Worm (Caenorhabditis elegans) whole organism, L3 larva: Measurements from ENCODE around the gene F19B6.3.

Source experiments
- R02D3.7 ChIP-seq: fragments of 150-350 bp; optimal IDR thresholded peaks from 2 replicates; lab custom pipeline; 2014; ENCODE audit warnings: missing biosample characterization, missing genetic modification characterization
- ZK546.5 ChIP-seq: sonication (generic microtip); optimal IDR thresholded peaks from 2 replicates; lab custom pipeline; 2017; ENCODE audit warnings: missing biosample characterization, missing genetic modification characterization
- ama-1 ChIP-seq: fragments of 150-350 bp; optimal IDR thresholded peaks from 2 replicates; lab custom pipeline; 2018
- ceh-28 ChIP-seq: fragments of 150-350 bp; optimal IDR thresholded peaks from 2 replicates; lab custom pipeline; 2014; ENCODE audit warnings: missing biosample characterization, missing genetic modification reagents, missing genetic modification characterization
- ceh-82 ChIP-seq: fragments of 150-350 bp; optimal IDR thresholded peaks from 2 replicates; lab custom pipeline; 2014; ENCODE audit warnings: missing biosample characterization, missing genetic modification characterization
- egl-27 ChIP-seq: sonication (generic microtip); optimal IDR thresholded peaks from 4 replicates; lab custom pipeline; 2017; ENCODE audit warnings: missing biosample characterization, missing genetic modification reagents, missing genetic modification characterization
- egl-5 ChIP-seq: fragments of 150-350 bp; optimal IDR thresholded peaks from 2 replicates; lab custom pipeline; 2017; ENCODE audit warnings: missing biosample characterization, missing genetic modification reagents, missing genetic modification characterization, inconsistent platforms
- elt-1 ChIP-seq: fragments of 150-350 bp; optimal IDR thresholded peaks from 2 replicates; lab custom pipeline; 2014; ENCODE audit warnings: missing biosample characterization, missing genetic modification characterization
- elt-2 ChIP-seq: sonication (generic microtip); optimal IDR thresholded peaks from 2 replicates; lab custom pipeline; 2016; ENCODE audit warnings: missing genetic modification reagents, mild to moderate bottlenecking, missing genetic modification characterization, missing compliant biosample characterization
- elt-3 ChIP-seq, 3 experiments: fragments of 150-350 bp in 1 of 3; sonication (generic microtip) in 2 of 3; optimal IDR thresholded peaks; 2 replicates in 2 of 3; 4 replicates in 1 of 3; lab custom pipeline; 2014 to 2017; ENCODE audit warnings: missing biosample characterization in 3 of 3, missing genetic modification characterization in 3 of 3
- fkh-10 ChIP-seq: sonication (generic microtip); optimal IDR thresholded peaks from 2 replicates; lab custom pipeline; 2017; ENCODE audit warnings: missing biosample characterization, missing genetic modification reagents, missing genetic modification characterization
- fkh-2 ChIP-seq: fragments of 150-350 bp; optimal IDR thresholded peaks from 2 replicates; lab custom pipeline; 2014; ENCODE audit warnings: missing biosample characterization, missing genetic modification reagents, missing genetic modification characterization
- fos-1 ChIP-seq: fragments of 150-350 bp; optimal IDR thresholded peaks from 2 replicates; lab custom pipeline; 2014; ENCODE audit warnings: missing biosample characterization, missing genetic modification characterization
- hmg-11 ChIP-seq: sonication (generic microtip); optimal IDR thresholded peaks from 2 replicates; lab custom pipeline; 2016; ENCODE audit warnings: missing genetic modification characterization, missing compliant biosample characterization
- jun-1 ChIP-seq: fragments of 150-350 bp; optimal IDR thresholded peaks from 2 replicates; lab custom pipeline; 2014; ENCODE audit warnings: missing biosample characterization, missing genetic modification reagents, missing genetic modification characterization
- lin-15B ChIP-seq: fragments of 150-350 bp; optimal IDR thresholded peaks from 2 replicates; lab custom pipeline; 2014; ENCODE audit warnings: missing biosample characterization, missing genetic modification characterization
- lin-39 ChIP-seq: fragments of 150-350 bp; optimal IDR thresholded peaks from 2 replicates; lab custom pipeline; 2018; ENCODE audit warnings: missing biosample characterization, missing genetic modification reagents, missing genetic modification characterization
- lsy-12 ChIP-seq: sonication (generic microtip); optimal IDR thresholded peaks from 2 replicates; lab custom pipeline; 2016; ENCODE audit warnings: mild to moderate bottlenecking, missing genetic modification characterization, missing compliant biosample characterization
- mdl-1 ChIP-seq: fragments of 150-350 bp; optimal IDR thresholded peaks from 2 replicates; lab custom pipeline; 2014; ENCODE audit warnings: missing biosample characterization, missing genetic modification characterization
- nhr-12 ChIP-seq: fragments of 150-350 bp; optimal IDR thresholded peaks from 2 replicates; lab custom pipeline; 2014; ENCODE audit warnings: missing biosample characterization, missing genetic modification characterization
- nhr-23 ChIP-seq: fragments of 150-350 bp; optimal IDR thresholded peaks from 2 replicates; lab custom pipeline; 2014; ENCODE audit warnings: missing biosample characterization, missing genetic modification reagents, missing genetic modification characterization
- nhr-25 ChIP-seq: sonication (generic microtip); optimal IDR thresholded peaks from 2 replicates; lab custom pipeline; 2017; ENCODE audit warnings: missing biosample characterization, missing genetic modification characterization
- nhr-28 ChIP-seq: fragments of 150-350 bp; optimal IDR thresholded peaks from 2 replicates; lab custom pipeline; 2014; ENCODE audit warnings: missing biosample characterization, missing genetic modification characterization
- nhr-43 ChIP-seq: sonication (generic microtip); optimal IDR thresholded peaks from 2 replicates; lab custom pipeline; 2016; ENCODE audit warnings: mild to moderate bottlenecking, missing genetic modification characterization, missing compliant biosample characterization; ENCODE audit not compliant: poor library complexity, severe bottlenecking
- nhr-76 ChIP-seq: fragments of 150-350 bp; sonication (generic microtip); optimal IDR thresholded peaks from 5 replicates; lab custom pipeline; 2014; ENCODE audit warnings: missing biosample characterization, missing genetic modification characterization
- nhr-77 ChIP-seq: fragments of 150-350 bp; optimal IDR thresholded peaks from 2 replicates; lab custom pipeline; 2014; ENCODE audit warnings: missing biosample characterization, missing genetic modification characterization
- pha-4 ChIP-seq: fragments of 150-350 bp; optimal IDR thresholded peaks from 2 replicates; lab custom pipeline; 2014; ENCODE audit warnings: missing biosample characterization, missing genetic modification reagents, missing genetic modification characterization
- pqm-1 ChIP-seq: fragments of 150-350 bp; optimal IDR thresholded peaks from 2 replicates; lab custom pipeline; 2017; ENCODE audit warnings: missing biosample characterization, missing genetic modification characterization, inconsistent platforms
- skn-1 ChIP-seq: fragments of 150-350 bp; optimal IDR thresholded peaks from 2 replicates; lab custom pipeline; 2014; ENCODE audit warnings: missing biosample characterization, missing genetic modification characterization
- snpc-4 ChIP-seq: fragments of 150-350 bp; optimal IDR thresholded peaks from 2 replicates; lab custom pipeline; 2014; ENCODE audit warnings: missing biosample characterization, missing genetic modification characterization
- unc-62 ChIP-seq: fragments of 150-350 bp; sonication (generic microtip); optimal IDR thresholded peaks from 4 replicates; lab custom pipeline; 2014; ENCODE audit warnings: missing biosample characterization, missing genetic modification reagents, missing genetic modification characterization
- zag-1 ChIP-seq: fragments of 150-350 bp; optimal IDR thresholded peaks from 2 replicates; lab custom pipeline; 2014; ENCODE audit warnings: missing biosample characterization, missing genetic modification characterization
- ztf-11 ChIP-seq: fragments of 150-350 bp; optimal IDR thresholded peaks from 2 replicates; lab custom pipeline; 2014; ENCODE audit warnings: missing biosample characterization, missing genetic modification characterization
- ztf-4 ChIP-seq: fragments of 150-350 bp; optimal IDR thresholded peaks from 2 replicates; lab custom pipeline; 2014; ENCODE audit warnings: missing biosample characterization, missing genetic modification characterization

Gene F19B6.3

DNA sequence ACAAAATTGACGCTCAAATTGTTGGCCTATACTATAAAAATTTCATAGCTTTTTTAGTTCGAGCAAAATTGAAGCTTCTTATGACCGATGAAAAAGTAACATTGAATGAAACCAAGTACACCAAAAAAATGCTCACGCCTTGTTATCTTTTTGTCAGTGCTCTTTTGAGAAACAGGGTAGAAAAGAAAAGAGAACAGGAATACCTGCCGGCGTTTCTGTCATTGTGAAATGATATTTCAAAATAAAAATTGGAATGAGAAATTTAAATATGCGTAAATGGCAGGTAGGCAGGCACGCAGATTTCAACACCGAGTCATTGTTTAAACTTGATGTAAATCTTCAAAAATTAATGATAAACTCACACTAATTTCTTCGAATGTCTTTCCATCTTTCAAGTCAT lies 22.3 kb upstream of the F19B6.3 start:
- TF ChIP-seq hmg-11 (tag; lab: Kevin White, UChicago) (no peak), jun-1 (tag; lab: Kevin White, UChicago) (no peak), skn-1 (tag; lab: Kevin White, UChicago) (no peak), elt-2 (tag; lab: Kevin White, UChicago) (peak; percentile 17), mdl-1 (tag; lab: Kevin White, UChicago) (no peak), pqm-1 (no peak), pha-4 (no peak), nhr-28 (tag; lab: Kevin White, UChicago) (no peak)
- TF ChIP-seq, all 47 proteins: peak for 1

ce11 chrIV:12305956-12306355 lies 21.1 kb upstream of the F19B6.3 start:
- peak; percentile 87 for TF ChIP-seq elt-2 (tag; lab: Kevin White, UChicago)
- TF ChIP-seq ama-1 (lab: Kevin White, UChicago) = no peak
- TF ChIP-seq ceh-82 (tag; lab: Kevin White, UChicago) = no peak
- TF ChIP-seq pha-4 = peak; percentile 73
- peak; percentile 78 for TF ChIP-seq pqm-1
- no peak for TF ChIP-seq nhr-43
- no peak for TF ChIP-seq egl-27 (tag; lab: Kevin White, UChicago)
- no peak for TF ChIP-seq nhr-23 (tag; lab: Kevin White, UChicago)
- peak; percentile 1 for TF ChIP-seq skn-1 (tag; lab: Kevin White, UChicago)
- no peak for TF ChIP-seq lsy-12 (tag; lab: Kevin White, UChicago)
- TF ChIP-seq mdl-1 (tag; lab: Kevin White, UChicago) = no peak

ce11 chrIV:12307720-12308119 lies 19.3 kb upstream of the F19B6.3 start, which contains the start of gene oac-57:
Gene oac-57 (minus strand): TSS chrIV:12307820.
- TF ChIP-seq skn-1 (tag; lab: Kevin White, UChicago) (no peak), ztf-11 (no peak), nhr-77 (tag; lab: Kevin White, UChicago) (no peak), pqm-1 (no peak), jun-1 (tag; lab: Kevin White, UChicago) (no peak), hmg-11 (tag; lab: Kevin White, UChicago) (no peak), lsy-12 (tag; lab: Kevin White, UChicago) (no peak), fos-1 (no peak)

ce11 chrIV:12311597-12311996 lies 15.4 kb upstream of the F19B6.3 start, which contains the start of gene oac-58:
Gene oac-58 (minus strand): TSS chrIV:12311697.
- TF ChIP-seq snpc-4 (tag; lab: Kevin White, UChicago) (no peak), nhr-23 (tag; lab: Kevin White, UChicago) (no peak), egl-5 (tag; lab: Kevin White, UChicago) (no peak), R02D3.7 (tag; lab: Kevin White, UChicago) (no peak), nhr-43 (no peak), lin-39 (no peak), fkh-2 (no peak), hmg-11 (tag; lab: Kevin White, UChicago) (no peak), pqm-1 (no peak), ZK546.5 (no peak), ceh-28 (no peak), elt-3 (tag; optimal IDR thresholded peaks at IDR 0.05; lab: Kevin White, UChicago) (no peak), nhr-76 (tag; lab: Kevin White, UChicago) (no peak), ztf-4 (tag; lab: Kevin White, UChicago) (no peak), skn-1 (tag; lab: Kevin White, UChicago) (no peak), fos-1 (no peak), fkh-10 (GFP tag; lab: Kevin White, UChicago) (no peak), nhr-12 (tag; lab: Kevin White, UChicago) (no peak), jun-1 (tag; lab: Kevin White, UChicago) (no peak), zag-1 (no peak)

- TF ChIP-seq lin-15B (tag; lab: Kevin White, UChicago) (peak; percentile 7), nhr-23 (tag; lab: Kevin White, UChicago) (peak; percentile 51), skn-1 (tag; lab: Kevin White, UChicago) (peak; percentile 58), pqm-1 (no peak), nhr-25 (peak; percentile 25), nhr-43 (no peak)
These were observed 3.9 kb downstream of the F19B6.3 start, which contains the start of gene ufd-1 for ce11 chrIV:12330840-12331359. Gene ufd-1 (minus strand): TSS chrIV:12330890.

DNA sequence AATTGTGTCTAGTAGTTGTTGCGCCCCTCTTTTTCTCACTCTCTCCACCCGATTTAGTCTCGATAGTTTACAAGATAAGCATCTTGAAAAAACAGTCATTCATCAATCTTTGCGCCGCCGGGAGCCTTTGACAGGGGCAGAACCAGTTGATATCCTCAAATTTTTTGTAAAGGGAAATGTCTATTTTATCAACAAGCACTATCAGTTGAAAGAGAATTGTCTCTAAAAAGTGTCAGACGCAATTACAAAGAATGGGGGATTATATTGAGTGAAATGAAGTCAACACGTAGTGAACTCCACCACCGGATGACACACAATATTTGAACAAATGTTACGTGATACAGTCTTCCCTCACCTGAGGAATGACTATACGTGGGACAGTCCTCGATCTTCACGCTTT lies 7.1 kb downstream of the F19B6.3 start:
- no peak for TF ChIP-seq unc-62 (GFP tag; lab: Kevin White, UChicago)
- TF ChIP-seq elt-2 (tag; lab: Kevin White, UChicago) = peak; percentile 27
- peak; percentile 36 for TF ChIP-seq elt-1 (tag; lab: Kevin White, UChicago)
